Worm (Caenorhabditis elegans) whole organism, L2 larva: ENCODE results near the gene lite-1.

ENCODE experiments used
- ZK546.5 ChIP-seq: sonication (generic microtip); optimal IDR thresholded peaks from 2 replicates; lab custom pipeline; 2017; ENCODE audit warnings: missing biosample characterization, missing genetic modification characterization
- blmp-1 ChIP-seq: sonication (generic microtip); optimal IDR thresholded peaks from 2 replicates; lab custom pipeline; 2017; ENCODE audit warnings: missing genetic modification characterization, mild to moderate bottlenecking, missing compliant biosample characterization, antibody characterized with exemption, moderate library complexity; ENCODE audit not compliant: insufficient read depth
- elt-3 ChIP-seq: sonication (generic microtip); optimal IDR thresholded peaks from 2 replicates; lab custom pipeline; 2017; ENCODE audit warnings: missing biosample characterization, missing genetic modification characterization
- mdl-1 ChIP-seq, 2 experiments: fragments of 150-350 bp in 1 of 2; sonication (generic microtip) in 1 of 2; optimal IDR thresholded peaks; 2 replicates each; lab custom pipeline; 2017; ENCODE audit warnings: missing biosample characterization in 2 of 2, missing genetic modification characterization in 2 of 2
- nhr-77 ChIP-seq: fragments of 150-350 bp; optimal IDR thresholded peaks from 2 replicates; lab custom pipeline; 2014; ENCODE audit warnings: missing biosample characterization, missing genetic modification characterization
- snpc-4 ChIP-seq: fragments of 150-350 bp; optimal IDR thresholded peaks from 2 replicates; lab custom pipeline; 2014; ENCODE audit warnings: missing biosample characterization, missing genetic modification characterization
- unc-62 ChIP-seq: fragments of 150-350 bp; optimal IDR thresholded peaks from 2 replicates; lab custom pipeline; 2014; ENCODE audit warnings: missing biosample characterization, missing genetic modification reagents, missing genetic modification characterization

- no peak for TF ChIP-seq mdl-1 (tag; optimal IDR thresholded peaks at IDR 0.05; lab: Kevin White, UChicago)
- TF ChIP-seq unc-62, result no peak
- TF ChIP-seq blmp-1 (tag; lab: Kevin White, UChicago), result no peak
- TF ChIP-seq ZK546.5, result no peak
- TF ChIP-seq elt-3 (tag; lab: Kevin White, UChicago), result no peak
- TF ChIP-seq nhr-77 (tag; lab: Kevin White, UChicago), result no peak
- TF ChIP-seq snpc-4, result no peak
Measured at ce11 chrX:6276701-6277100, 46.1 kb upstream of the lite-1 start.
